Fruit fly (Drosophila melanogaster): ENCODE data around the gene Kul.

The Kul gene

DNA sequence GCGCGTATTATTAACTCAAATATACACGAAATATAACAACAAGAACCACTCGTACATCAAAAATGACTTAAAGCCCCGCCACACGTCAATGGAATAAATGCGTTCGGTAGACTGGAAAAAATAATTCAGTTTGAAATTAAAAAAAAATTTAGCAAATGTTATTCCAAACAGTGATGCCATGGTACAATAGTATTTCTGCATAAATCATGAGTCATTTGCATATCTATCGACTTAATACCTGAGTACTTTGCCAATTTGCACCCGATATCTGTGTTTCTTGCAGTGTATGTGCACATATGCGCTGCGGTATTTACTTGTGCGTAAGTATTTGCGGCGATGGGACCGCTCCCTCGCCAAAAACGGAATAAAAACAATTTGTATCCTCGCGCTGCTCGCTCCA, 37.5 kb downstream of the Kul start (continued):
- TF ChIP-seq gce (GFP tag; IDR thresholded peaks at IDR 0.05) = no peak
- no peak for TF ChIP-seq CG17186 (GFP tag; optimal IDR thresholded peaks at IDR 0.05)
- TF ChIP-seq CG3407 (GFP tag; optimal IDR thresholded peaks at IDR 0.05) = no peak
- TF ChIP-seq bcd (GFP tag; optimal IDR thresholded peaks at IDR 0.05) = peak; percentile 20
- no peak for TF ChIP-seq Sry-β (GFP tag; optimal IDR thresholded peaks at IDR 0.05)
- no peak for TF ChIP-seq exex (tag; optimal IDR thresholded peaks at IDR 0.05)
- no peak for TF ChIP-seq abd-A (tag; optimal IDR thresholded peaks at IDR 0.05)
- no peak for TF ChIP-seq CG2116 (GFP tag; optimal IDR thresholded peaks at IDR 0.05)
- TF ChIP-seq CG12155 (GFP tag; optimal IDR thresholded peaks at IDR 0.05) = no peak
- no peak for TF ChIP-seq CG10366 (GFP tag; IDR thresholded peaks at IDR 0.05)
- 0 out of 3 replicates have a peak, but pooled peaks have one; percentile 40 for TF ChIP-seq C15 (GFP tag; IDR thresholded peaks at IDR 0.05)
- TF ChIP-seq Oli (tag; optimal IDR thresholded peaks at IDR 0.05) = peak; percentile 19
- peak; percentile 30 for TF ChIP-seq lilli (GFP tag; optimal IDR thresholded peaks at IDR 0.05)
- TF ChIP-seq E2f1 (GFP tag; IDR thresholded peaks at IDR 0.05) = peak; percentile 25; the same call in 1 of the 2 replicates
- no peak for TF ChIP-seq CG12744 (GFP tag; optimal IDR thresholded peaks at IDR 0.05)
- 0 out of 3 replicates have a peak, but pooled peaks have one; percentile 37 for TF ChIP-seq CG11695 (GFP tag; IDR thresholded peaks at IDR 0.05)
- peak; percentile 23 for TF ChIP-seq Bteb2 (GFP tag; optimal IDR thresholded peaks at IDR 0.05)
- peak; percentile 34 for TF ChIP-seq grau (tag; optimal IDR thresholded peaks at IDR 0.05)
- no peak for TF ChIP-seq crol (GFP tag; IDR thresholded peaks at IDR 0.05)
- no peak for TF ChIP-seq prd (optimal IDR thresholded peaks at IDR 0.05)
- peak; percentile 73 for TF ChIP-seq prd (GFP tag; IDR thresholded peaks at IDR 0.05)
- TF ChIP-seq caup (GFP tag; optimal IDR thresholded peaks at IDR 0.05; ENCODE audit: severe bottlenecking) = no peak
- TF ChIP-seq lbe (GFP tag; optimal IDR thresholded peaks at IDR 0.05) = peak; percentile 98
- TF ChIP-seq Doc2 (GFP tag; IDR thresholded peaks at IDR 0.05) = no peak
- TF ChIP-seq MESR4 (GFP tag; optimal IDR thresholded peaks at IDR 0.05) = no peak
- no peak for TF ChIP-seq pros (GFP tag; optimal IDR thresholded peaks at IDR 0.05)
- TF ChIP-seq zen (tag; optimal IDR thresholded peaks at IDR 0.05) = peak; percentile 20
- no peak for TF ChIP-seq CG6813 (GFP tag; optimal IDR thresholded peaks at IDR 0.05)
- TF ChIP-seq CG17568 (GFP tag; optimal IDR thresholded peaks at IDR 0.05) = no peak
- TF ChIP-seq tap (tag; optimal IDR thresholded peaks at IDR 0.05) = no peak
- peak; percentile 23 for TF ChIP-seq CG10979 (tag; optimal IDR thresholded peaks at IDR 0.05)
- TF ChIP-seq esg (GFP tag; conservative IDR thresholded peaks at IDR 0.05) = peak; percentile 45

DNA sequence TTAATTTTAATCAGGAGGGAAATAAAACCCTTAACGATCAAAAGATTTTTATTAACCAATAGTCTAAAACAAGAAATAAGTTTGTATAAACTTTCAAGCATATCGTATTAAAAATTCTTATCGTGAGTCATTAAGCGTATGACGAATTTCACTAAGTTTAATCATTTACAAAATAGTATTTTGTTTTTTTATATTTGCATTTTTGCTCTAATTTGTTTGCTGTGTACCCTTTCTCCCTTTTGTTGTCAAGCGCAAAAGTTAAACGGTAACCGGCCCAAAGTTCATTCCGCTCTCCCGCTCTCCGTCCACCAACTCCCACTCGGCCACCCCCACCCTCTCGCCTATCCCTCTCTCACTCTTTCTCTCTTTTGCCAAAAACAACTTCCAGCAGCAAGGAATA, 38.2 kb downstream of the Kul start:
- TF ChIP-seq CG34224 (GFP tag; IDR thresholded peaks at IDR 0.05; ENCODE audit: partially characterized antibody) (no peak), gem (tag; optimal IDR thresholded peaks at IDR 0.05) (peak; percentile 24), CG34376 (GFP tag; optimal IDR thresholded peaks at IDR 0.05) (no peak), odd (GFP tag; optimal IDR thresholded peaks at IDR 0.05) (no peak), CG9609 (GFP tag; optimal IDR thresholded peaks at IDR 0.05) (no peak), fd96Cb (tag; optimal IDR thresholded peaks at IDR 0.05) (no peak), slbo (GFP tag; IDR thresholded peaks at IDR 0.05) (peak; percentile 55; the same call in 1 of the 2 replicates), crp (GFP tag; optimal IDR thresholded peaks at IDR 0.05) (no peak), CG32532 (GFP tag; IDR thresholded peaks at IDR 0.05) (peak; percentile 39; the same call in 1 of the 2 replicates), HLH3B (GFP tag; IDR thresholded peaks at IDR 0.05) (0 out of 2 replicates have a peak, but pooled peaks have one; percentile 28), CG9215 (GFP tag; IDR thresholded peaks at IDR 0.05) (no peak), Drgx (GFP tag; IDR thresholded peaks at IDR 0.05) (peak; percentile 6; the same call in 1 of the 2 replicates), CG6813 (GFP tag; optimal IDR thresholded peaks at IDR 0.05) (no peak), crol (GFP tag; IDR thresholded peaks at IDR 0.05) (0 out of 2 replicates have a peak, but pooled peaks have one; percentile 21), CG2116 (GFP tag; optimal IDR thresholded peaks at IDR 0.05) (no peak), shn (GFP tag; optimal IDR thresholded peaks at IDR 0.05) (no peak), zf30C (GFP tag; optimal IDR thresholded peaks at IDR 0.05) (no peak), Dip2 (GFP tag; IDR thresholded peaks at IDR 0.05) (no peak), E2f1 (GFP tag; IDR thresholded peaks at IDR 0.05) (no peak), GATAe (GFP tag; conservative IDR thresholded peaks at IDR 0.05) (no peak), Rx (GFP tag; IDR thresholded peaks at IDR 0.05) (0 out of 2 replicates have a peak, but pooled peaks have one; percentile 3), CG2120 (GFP tag; optimal IDR thresholded peaks at IDR 0.05) (peak; percentile 18), row (GFP tag; IDR thresholded peaks at IDR 0.05) (0 out of 3 replicates have a peak, but pooled peaks have one; percentile 11)

Measured in whole organism, embryonic.